Fruit fly (Drosophila melanogaster): ENCODE data around the gene capt.

capt gene

dm6 chr2L:1128932-1129887 lies 28.9 kb downstream of the capt start, which contains the start of the genes Pino and TBC1D23 (continued):
- TF ChIP-seq CG13296 (GFP tag; optimal IDR thresholded peaks at IDR 0.05): no peak
- TF ChIP-seq Myb (GFP tag; optimal IDR thresholded peaks at IDR 0.05): peak; percentile 52
- no peak; the same call in 1 of the 2 replicates for TF ChIP-seq wdn (GFP tag; IDR thresholded peaks at IDR 0.05)
- TF ChIP-seq dan (GFP tag; IDR thresholded peaks at IDR 0.05): no peak
- peak; percentile 57 for TF ChIP-seq CG33557 (GFP tag; optimal IDR thresholded peaks at IDR 0.05)
- no peak for TF ChIP-seq CG5180 (GFP tag; optimal IDR thresholded peaks at IDR 0.05)
- TF ChIP-seq Abd-B (GFP tag; optimal IDR thresholded peaks at IDR 0.05): peak; percentile 74
- TF ChIP-seq NC2α (GFP tag; optimal IDR thresholded peaks at IDR 0.05): no peak
- no peak for TF ChIP-seq bowl (GFP tag; IDR thresholded peaks at IDR 0.05)
- peak; percentile 78 for TF ChIP-seq lilli (GFP tag; optimal IDR thresholded peaks at IDR 0.05)
- no peak for TF ChIP-seq lov (optimal IDR thresholded peaks at IDR 0.05)
- 0 out of 3 replicates have a peak, but pooled peaks have one; percentile 23 for TF ChIP-seq lov (GFP tag; IDR thresholded peaks at IDR 0.05)
- TF ChIP-seq CG16815 (GFP tag; optimal IDR thresholded peaks at IDR 0.05): peak; percentile 56
- TF ChIP-seq CrebB (tag; optimal IDR thresholded peaks at IDR 0.05): peak; percentile 14
- TF ChIP-seq Bgb (GFP tag; IDR thresholded peaks at IDR 0.05; ENCODE audit: partially characterized antibody): peak; percentile 46
- peak; percentile 2 for TF ChIP-seq emc (GFP tag; optimal IDR thresholded peaks at IDR 0.05)
- TF ChIP-seq kay (GFP tag; optimal IDR thresholded peaks at IDR 0.05): no peak
- TF ChIP-seq HHEX (GFP tag; optimal IDR thresholded peaks at IDR 0.05): peak; percentile 46
- TF ChIP-seq schlank (tag; optimal IDR thresholded peaks at IDR 0.05): no peak
- TF ChIP-seq CG4707 (GFP tag; optimal IDR thresholded peaks at IDR 0.05): no peak
- TF ChIP-seq shn (GFP tag; optimal IDR thresholded peaks at IDR 0.05): no peak
- TF ChIP-seq ato (GFP tag; IDR thresholded peaks at IDR 0.05; ENCODE audit: partially characterized antibody): no peak
- peak; percentile 32 for TF ChIP-seq ewg (GFP tag; optimal IDR thresholded peaks at IDR 0.05)
- no peak for TF ChIP-seq CG8089 (GFP tag; optimal IDR thresholded peaks at IDR 0.05)
- TF ChIP-seq Nf-YB (GFP tag; optimal IDR thresholded peaks at IDR 0.05): peak; percentile 41
- TF ChIP-seq CG12071 (GFP tag; optimal IDR thresholded peaks at IDR 0.05): no peak
- no peak for TF ChIP-seq da (GFP tag; optimal IDR thresholded peaks at IDR 0.05)
- no peak for TF ChIP-seq gfzf (GFP tag; optimal IDR thresholded peaks at IDR 0.05)
- no peak for TF ChIP-seq hth (optimal IDR thresholded peaks at IDR 0.05)
- peak; percentile 30 for TF ChIP-seq CG1647 (GFP tag; optimal IDR thresholded peaks at IDR 0.05)
- TF ChIP-seq ab (GFP tag; optimal IDR thresholded peaks at IDR 0.05): no peak
- peak; percentile 59 for TF ChIP-seq sisA (GFP tag; IDR thresholded peaks at IDR 0.05)
- TF ChIP-seq sd (tag; optimal IDR thresholded peaks at IDR 0.05): peak; percentile 20
- TF ChIP-seq CG10979 (tag; optimal IDR thresholded peaks at IDR 0.05): peak; percentile 54
- peak; percentile 69 for TF ChIP-seq CG17186 (GFP tag; optimal IDR thresholded peaks at IDR 0.05)
- no peak for TF ChIP-seq ash1 (GFP tag; optimal IDR thresholded peaks at IDR 0.05)
- peak; percentile 68 for TF ChIP-seq CG6689 (GFP tag; IDR thresholded peaks at IDR 0.05)
- TF ChIP-seq Nf-YC (tag; optimal IDR thresholded peaks at IDR 0.05): peak; percentile 67
- TF ChIP-seq CG2129 (GFP tag; IDR thresholded peaks at IDR 0.05; ENCODE audit: partially characterized antibody): peak; percentile 41; the same call in 1 of the 2 replicates
- peak; percentile 49 for TF ChIP-seq CG5245 (GFP tag; optimal IDR thresholded peaks at IDR 0.05)
- TF ChIP-seq CG4730 (GFP tag; IDR thresholded peaks at IDR 0.05): peak; percentile 60
- TF ChIP-seq CG1792 (GFP tag; optimal IDR thresholded peaks at IDR 0.05): no peak
- TF ChIP-seq CG10321 (GFP tag; IDR thresholded peaks at IDR 0.05): no peak
- TF ChIP-seq luna (GFP tag; optimal IDR thresholded peaks at IDR 0.05): peak; percentile 28
- no peak for TF ChIP-seq cas (GFP tag; IDR thresholded peaks at IDR 0.05)
- peak; percentile 9 for TF ChIP-seq fu2 (GFP tag; optimal IDR thresholded peaks at IDR 0.05)
- TF ChIP-seq Hr78 (GFP tag; optimal IDR thresholded peaks at IDR 0.05): no peak
- TF ChIP-seq knrl (GFP tag; IDR thresholded peaks at IDR 0.05; ENCODE audit: partially characterized antibody): peak; percentile 84
- TF ChIP-seq CG15073 (GFP tag; optimal IDR thresholded peaks at IDR 0.05): no peak
